Fruit fly (Drosophila melanogaster): ENCODE data around the gene Daxx.

The Daxx gene

DNA sequence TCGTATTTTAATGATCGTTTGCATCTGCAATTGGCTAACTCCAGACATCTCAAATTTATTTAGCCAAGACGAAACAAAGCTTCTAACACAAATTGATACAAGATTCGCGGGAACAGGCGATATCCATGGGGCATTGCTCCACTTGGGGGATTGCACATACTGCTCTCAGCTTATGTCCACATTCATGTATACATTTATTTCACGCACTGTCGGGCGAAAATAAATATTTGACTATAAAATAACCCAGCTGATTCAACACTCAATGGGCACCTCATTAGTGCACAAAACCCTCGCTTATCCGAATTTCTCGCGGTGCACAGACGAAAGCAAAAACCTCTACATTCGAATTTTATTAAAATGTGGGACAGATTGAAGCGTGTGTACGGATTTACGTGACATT is 19.2 kb upstream of the Daxx start (continued):
- TF ChIP-seq aop (GFP tag; IDR thresholded peaks at IDR 0.05) (no peak), CG7271 (tag; optimal IDR thresholded peaks at IDR 0.05) (no peak), mirr (GFP tag; optimal IDR thresholded peaks at IDR 0.05) (no peak), HHEX (GFP tag; optimal IDR thresholded peaks at IDR 0.05) (peak; percentile 46), Chrac-16 (GFP tag; optimal IDR thresholded peaks at IDR 0.05) (no peak), Antp (GFP tag; optimal IDR thresholded peaks at IDR 0.05) (no peak), CG30403 (GFP tag; optimal IDR thresholded peaks at IDR 0.05) (no peak), z (GFP tag; IDR thresholded peaks at IDR 0.05) (no peak), gro (GFP tag; optimal IDR thresholded peaks at IDR 0.05) (no peak), CG3726 (GFP tag; IDR thresholded peaks at IDR 0.05) (no peak), esg (GFP tag; conservative IDR thresholded peaks at IDR 0.05) (no peak), CG10274 (GFP tag; optimal IDR thresholded peaks at IDR 0.05) (peak; percentile 16), fd64A (GFP tag; optimal IDR thresholded peaks at IDR 0.05) (peak; percentile 63), CG5953 (GFP tag; IDR thresholded peaks at IDR 0.05) (peak; percentile 60; the same call in 1 of the 2 replicates), scrt (GFP tag; optimal IDR thresholded peaks at IDR 0.05) (no peak), sim (GFP tag; IDR thresholded peaks at IDR 0.05) (no peak), Fer2 (tag; optimal IDR thresholded peaks at IDR 0.05) (no peak), sqz (GFP tag; optimal IDR thresholded peaks at IDR 0.05) (peak; percentile 15), Dfd (GFP tag; optimal IDR thresholded peaks at IDR 0.05) (no peak), Dll (GFP tag; IDR thresholded peaks at IDR 0.05; ENCODE audit: partially characterized antibody) (no peak), CG18262 (tag; optimal IDR thresholded peaks at IDR 0.05) (peak; percentile 20), toy (GFP tag; IDR thresholded peaks at IDR 0.05) (no peak), HLH54F (GFP tag; optimal IDR thresholded peaks at IDR 0.05) (no peak), fu2 (GFP tag; optimal IDR thresholded peaks at IDR 0.05) (no peak), Spps (tag; optimal IDR thresholded peaks at IDR 0.05) (peak; percentile 27), Trl (optimal IDR thresholded peaks at IDR 0.05) (no peak), Trl (GFP tag; optimal IDR thresholded peaks at IDR 0.05) (no peak), CG17186 (GFP tag; optimal IDR thresholded peaks at IDR 0.05) (no peak), Awh (GFP tag; IDR thresholded peaks at IDR 0.05) (peak; percentile 46; the same call in 1 of the 2 replicates), Adf1 (GFP tag; IDR thresholded peaks at IDR 0.05) (no peak), phol (tag; optimal IDR thresholded peaks at IDR 0.05) (no peak), ap (GFP tag; IDR thresholded peaks at IDR 0.05) (no peak), Bteb2 (GFP tag; optimal IDR thresholded peaks at IDR 0.05) (no peak), Rx (GFP tag; IDR thresholded peaks at IDR 0.05) (no peak), CG3281 (GFP tag; optimal IDR thresholded peaks at IDR 0.05) (peak; percentile 32), slp2 (GFP tag; optimal IDR thresholded peaks at IDR 0.05) (no peak), pros (GFP tag; optimal IDR thresholded peaks at IDR 0.05) (no peak), dmrt11E (tag; optimal IDR thresholded peaks at IDR 0.05) (peak; percentile 1), NK7.1 (GFP tag; optimal IDR thresholded peaks at IDR 0.05) (no peak), CG3407 (GFP tag; optimal IDR thresholded peaks at IDR 0.05) (peak; percentile 31), CG11695 (GFP tag; IDR thresholded peaks at IDR 0.05) (peak; percentile 63; the same call in 1 of the 3 replicates), CG2120 (GFP tag; optimal IDR thresholded peaks at IDR 0.05) (no peak), CG7556 (GFP tag; optimal IDR thresholded peaks at IDR 0.05) (no peak), Hr78 (GFP tag; optimal IDR thresholded peaks at IDR 0.05) (no peak), sug (tag; optimal IDR thresholded peaks at IDR 0.05) (no peak), croc (GFP tag; conservative IDR thresholded peaks at IDR 0.05) (no peak), Sox100B (GFP tag; optimal IDR thresholded peaks at IDR 0.05) (peak; percentile 47), psq (GFP tag; optimal IDR thresholded peaks at IDR 0.05) (no peak), CG3065 (GFP tag; optimal IDR thresholded peaks at IDR 0.05) (no peak), CG7786 (GFP tag; optimal IDR thresholded peaks at IDR 0.05) (no peak), CG12299 (tag; optimal IDR thresholded peaks at IDR 0.05) (no peak), ro (GFP tag; IDR thresholded peaks at IDR 0.05) (no peak), CG10462 (GFP tag; optimal IDR thresholded peaks at IDR 0.05) (no peak)

Measured in whole organism, embryonic.